Worm (Caenorhabditis elegans) whole organism, L4 larva: Measurements from ENCODE around the gene gst-42.

ENCODE experiments used
- F26F4.8 ChIP-seq: fragments of 200-800 bp; sonication (Bioruptor generic); conservative IDR thresholded peaks from 2 replicates; pipeline ENCODE4 v1.3.6; 2022; ENCODE audit warnings: missing genetic modification characterization, missing compliant biosample characterization
- fos-1 ChIP-seq: fragments of 150-350 bp; optimal IDR thresholded peaks from 2 replicates; lab custom pipeline; 2014; ENCODE audit warnings: missing biosample characterization, missing genetic modification characterization
- hlh-30 ChIP-seq: sonication (generic microtip); optimal IDR thresholded peaks from 2 replicates; lab custom pipeline; 2017; ENCODE audit warnings: antibody characterized with exemption, mild to moderate bottlenecking, missing genetic modification characterization, missing compliant biosample characterization; ENCODE audit not compliant: insufficient read depth
- mdt-29 ChIP-seq: fragments of 200-800 bp; sonication (Bioruptor generic); IDR thresholded peaks from 2 replicates; pipeline ENCODE4 v1.3.6; 2022; ENCODE audit warnings: missing genetic modification reagents, missing genetic modification characterization, missing compliant biosample characterization
- mes-2 ChIP-seq: sonication (generic microtip); optimal IDR thresholded peaks from 2 replicates; lab custom pipeline; 2016; ENCODE audit warnings: missing genotype, mild to moderate bottlenecking, missing genetic modification characterization, missing compliant biosample characterization; ENCODE audit not compliant: poor library complexity, severe bottlenecking
- mxl-2 ChIP-seq: fragments of 200-800 bp; sonication (Bioruptor generic); conservative IDR thresholded peaks from 2 replicates; pipeline ENCODE4 v1.3.6; 2022; ENCODE audit warnings: missing genetic modification reagents, missing genetic modification characterization, missing compliant biosample characterization
- nhr-41 ChIP-seq: fragments of 200-800 bp; sonication (Bioruptor generic); IDR thresholded peaks from 2 replicates; pipeline ENCODE4 v1.3.6; 2022; ENCODE audit warnings: missing genetic modification reagents, missing genetic modification characterization, missing compliant biosample characterization
- nhr-42 ChIP-seq: fragments of 200-800 bp; sonication (Bioruptor generic); IDR thresholded peaks from 2 replicates; pipeline ENCODE4 v1.3.6; 2022; ENCODE audit warnings: missing genetic modification characterization, missing compliant biosample characterization
- skn-1 ChIP-seq: fragments of 150-350 bp; optimal IDR thresholded peaks from 2 replicates; lab custom pipeline; 2014; ENCODE audit warnings: missing biosample characterization, missing genetic modification characterization
- unc-39 ChIP-seq: sonication (generic microtip); optimal IDR thresholded peaks from 2 replicates; lab custom pipeline; 2017; ENCODE audit warnings: missing biosample characterization, missing genetic modification characterization

DNA sequence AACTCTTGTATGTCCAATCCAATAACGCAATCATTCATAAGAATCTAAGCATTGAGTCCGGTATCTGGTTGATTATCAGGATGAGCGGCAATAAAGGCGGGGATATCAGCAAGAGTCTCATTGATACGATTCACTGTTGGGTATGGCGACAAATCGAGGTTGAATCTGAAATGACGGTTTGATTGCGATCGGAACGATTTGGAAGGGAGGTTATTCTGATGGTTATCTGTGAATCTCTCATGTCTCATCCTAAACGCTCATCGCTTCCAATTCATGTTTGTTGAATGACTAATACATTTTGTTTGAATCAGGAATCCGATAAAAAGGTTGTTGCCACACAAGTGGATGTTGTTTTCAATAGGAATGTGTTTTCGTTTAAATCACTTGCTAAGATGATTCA lies 1.3 kb downstream of the gst-42 start:
- TF ChIP-seq nhr-42 (GFP tag; lab: Robert Waterston, UW) (no peak), mdt-29 (GFP tag; lab: Robert Waterston, UW) (no peak), mes-2 (tag; lab: Kevin White, UChicago) (no peak), unc-39 (tag; lab: Kevin White, UChicago) (no peak), mxl-2 (no peak), nhr-41 (GFP tag; lab: Robert Waterston, UW) (no peak), hlh-30 (no peak), fos-1 (tag; lab: Kevin White, UChicago) (no peak), skn-1 (tag; lab: Kevin White, UChicago) (no peak), F26F4.8 (GFP tag; lab: Robert Waterston, UW) (no peak)
